Fruit fly (Drosophila melanogaster) whole organism, embryonic: ENCODE measurements around the gene Trs20.

Source experiments
- BEAF-32 ChIP-seq: fragments of 200-800 bp; sonication (Bioruptor generic); optimal IDR thresholded peaks from 3 replicates; lab custom pipeline; 2017; ENCODE audit warnings: missing biosample characterization, missing genetic modification characterization, mild to moderate bottlenecking, moderate library complexity, missing genetic modification reagents
- CG10431 ChIP-seq: fragments of 200-800 bp; sonication (Bioruptor generic); optimal IDR thresholded peaks from 3 replicates; lab custom pipeline; 2018; ENCODE audit warnings: missing biosample characterization, mild to moderate bottlenecking, missing genetic modification characterization
- CG10462 ChIP-seq: fragments of 200-800 bp; sonication (Bioruptor generic); optimal IDR thresholded peaks from 2 replicates; lab custom pipeline; 2016; ENCODE audit warnings: missing biosample characterization, missing genetic modification characterization
- CG10959 ChIP-seq: fragments of 200-800 bp; sonication (Bioruptor generic); IDR thresholded peaks from 2 replicates; pipeline ENCODE4 v1.3.6; 2022; ENCODE audit warnings: missing biosample characterization, missing genetic modification characterization
- CG12155 ChIP-seq: fragments of 200-800 bp; sonication (Bioruptor generic); optimal IDR thresholded peaks from 3 replicates; lab custom pipeline; 2016; ENCODE audit warnings: missing biosample characterization, missing genetic modification characterization
- CG12299 ChIP-seq: fragments of 200-800 bp; sonication (Bioruptor generic); optimal IDR thresholded peaks from 2 replicates; lab custom pipeline; 2018; ENCODE audit warnings: missing biosample characterization, mild to moderate bottlenecking, missing genetic modification characterization
- CG13424 ChIP-seq: fragments of 200-800 bp; sonication (Bioruptor generic); optimal IDR thresholded peaks from 2 replicates; lab custom pipeline; 2019; ENCODE audit warnings: missing biosample characterization, mild to moderate bottlenecking, missing genetic modification characterization, moderate library complexity
- CG1603 ChIP-seq: fragments of 200-800 bp; sonication (Bioruptor generic); optimal IDR thresholded peaks from 2 replicates; lab custom pipeline; 2019; ENCODE audit warnings: missing biosample characterization, mild to moderate bottlenecking, missing genetic modification characterization, moderate library complexity
- CG16863 ChIP-seq: fragments of 200-800 bp; sonication (Bioruptor generic); optimal IDR thresholded peaks from 3 replicates; lab custom pipeline; 2016; ENCODE audit warnings: missing biosample characterization, missing genetic modification characterization
- CG17912 ChIP-seq: fragments of 200-800 bp; sonication (Bioruptor generic); optimal IDR thresholded peaks from 2 replicates; lab custom pipeline; 2018; ENCODE audit warnings: missing biosample characterization, mild to moderate bottlenecking, missing genetic modification characterization
- CG18764 ChIP-seq: fragments of 200-800 bp; sonication (Bioruptor generic); optimal IDR thresholded peaks from 3 replicates; lab custom pipeline; 2016; ENCODE audit warnings: missing biosample characterization, missing genetic modification characterization
- CG2120 ChIP-seq: fragments of 200-800 bp; sonication (Bioruptor generic); optimal IDR thresholded peaks from 3 replicates; lab custom pipeline; 2016; ENCODE audit warnings: missing biosample characterization, missing genetic modification characterization
- CG31388 ChIP-seq: fragments of 200-800 bp; sonication (Bioruptor generic); optimal IDR thresholded peaks from 2 replicates; lab custom pipeline; 2016; ENCODE audit warnings: missing biosample characterization, missing genetic modification characterization
- CG3407 ChIP-seq: fragments of 200-800 bp; sonication (Bioruptor generic); optimal IDR thresholded peaks from 2 replicates; lab custom pipeline; 2018; ENCODE audit warnings: missing biosample characterization, mild to moderate bottlenecking, missing genetic modification characterization
- CG4730 ChIP-seq: fragments of 200-800 bp; sonication (Bioruptor generic); IDR thresholded peaks from 2 replicates; pipeline ENCODE4 v1.3.6; 2022; ENCODE audit warnings: missing biosample characterization, missing genetic modification characterization
- CG5245 ChIP-seq: fragments of 200-800 bp; sonication (Bioruptor generic); optimal IDR thresholded peaks from 3 replicates; lab custom pipeline; 2016; ENCODE audit warnings: missing biosample characterization, missing genetic modification characterization
- CG7987 ChIP-seq: fragments of 200-800 bp; sonication (Bioruptor generic); optimal IDR thresholded peaks from 2 replicates; lab custom pipeline; 2018; ENCODE audit warnings: missing biosample characterization, mild to moderate bottlenecking, missing genetic modification characterization, moderate library complexity
- HHEX ChIP-seq: fragments of 200-800 bp; sonication (Bioruptor generic); optimal IDR thresholded peaks from 3 replicates; lab custom pipeline; 2017; ENCODE audit warnings: missing biosample characterization, mild to moderate bottlenecking, missing genetic modification characterization, missing genetic modification reagents
- HLH3B ChIP-seq: fragments of 200-800 bp; sonication (Bioruptor generic); IDR thresholded peaks from 2 replicates; pipeline ENCODE4 v1.3.6; 2022; ENCODE audit warnings: missing biosample characterization, missing genetic modification characterization
- HLH54F ChIP-seq: fragments of 200-800 bp; sonication (Bioruptor generic); optimal IDR thresholded peaks from 3 replicates; lab custom pipeline; 2016; ENCODE audit warnings: missing biosample characterization, missing genetic modification characterization
- HLHmδ ChIP-seq: fragments of 200-800 bp; sonication (Bioruptor generic); optimal IDR thresholded peaks from 2 replicates; lab custom pipeline; 2018; ENCODE audit warnings: missing biosample characterization, mild to moderate bottlenecking, missing genetic modification characterization, moderate library complexity
- Hmx ChIP-seq: fragments of 200-800 bp; sonication (Bioruptor generic); optimal IDR thresholded peaks from 2 replicates; lab custom pipeline; 2016; ENCODE audit warnings: missing biosample characterization, missing genetic modification characterization
- Hr51 ChIP-seq, 2 experiments: fragments of 200-800 bp; sonication (Bioruptor generic); optimal IDR thresholded peaks; 2 replicates in 1 of 2; 3 replicates in 1 of 2; lab custom pipeline; 2016 to 2018; ENCODE audit warnings: missing biosample characterization in 2 of 2, missing genetic modification characterization in 2 of 2, mild to moderate bottlenecking in 1 of 2, moderate library complexity in 1 of 2
- Lpt ChIP-seq: fragments of >200 bp; optimal IDR thresholded peaks from 2 replicates; lab custom pipeline; 2018; ENCODE audit warnings: missing biosample characterization, missing genetic modification characterization
- MBD-R2 ChIP-seq: fragments of 200-800 bp; sonication (Bioruptor generic); IDR thresholded peaks from 2 replicates; pipeline ENCODE4 v1.3.6; 2022; ENCODE audit warnings: missing biosample characterization, missing genetic modification characterization
- Mad ChIP-seq: fragments of 200-800 bp; sonication (Bioruptor generic); optimal IDR thresholded peaks from 2 replicates; lab custom pipeline; 2016; ENCODE audit warnings: missing biosample characterization, missing genetic modification characterization
- Six4 ChIP-seq: fragments of 200-800 bp; sonication (Bioruptor generic); optimal IDR thresholded peaks from 2 replicates; lab custom pipeline; 2016; ENCODE audit warnings: missing biosample characterization, missing genetic modification characterization
- Xrp1 ChIP-seq: fragments of 200-800 bp; sonication (Bioruptor generic); IDR thresholded peaks from 2 replicates; pipeline ENCODE4 v1.3.6; 2022; ENCODE audit warnings: missing biosample characterization, missing genetic modification characterization
- ab ChIP-seq: fragments of 200-800 bp; sonication (Bioruptor generic); optimal IDR thresholded peaks from 2 replicates; lab custom pipeline; 2016; ENCODE audit warnings: missing biosample characterization, missing genetic modification characterization
- amos ChIP-seq: fragments of 200-800 bp; sonication (Bioruptor generic); IDR thresholded peaks from 2 replicates; pipeline ENCODE4 v1.3.6; 2022; ENCODE audit warnings: missing biosample characterization, missing genetic modification characterization; ENCODE audit not compliant: partially characterized antibody
- az2 ChIP-seq: fragments of 200-800 bp; sonication (Bioruptor generic); optimal IDR thresholded peaks from 3 replicates; lab custom pipeline; 2016; ENCODE audit warnings: missing biosample characterization, missing genetic modification characterization
- bab2 ChIP-seq: fragments of 200-800 bp; sonication (Bioruptor generic); optimal IDR thresholded peaks from 2 replicates; lab custom pipeline; 2016; ENCODE audit warnings: missing biosample characterization, missing genetic modification characterization
- ci ChIP-seq: fragments of 200-800 bp; sonication (Bioruptor generic); IDR thresholded peaks from 3 replicates; pipeline ENCODE4 v1.3.6; 2022; ENCODE audit warnings: missing biosample characterization, missing genetic modification characterization
- crc ChIP-seq: fragments of 200-800 bp; sonication (Bioruptor generic); optimal IDR thresholded peaks from 2 replicates; lab custom pipeline; 2016; ENCODE audit warnings: missing biosample characterization, missing genetic modification characterization
- dan ChIP-seq: fragments of 200-800 bp; sonication (Bioruptor generic); IDR thresholded peaks from 2 replicates; pipeline ENCODE4 v1.3.6; 2022; ENCODE audit warnings: missing biosample characterization, missing genetic modification characterization
- danr ChIP-seq: fragments of 200-800 bp; sonication (Bioruptor generic); IDR thresholded peaks from 2 replicates; pipeline ENCODE4 v1.3.6; 2022; ENCODE audit warnings: missing biosample characterization, missing genetic modification characterization
- fd3F ChIP-seq: fragments of 200-800 bp; sonication (Bioruptor generic); optimal IDR thresholded peaks from 2 replicates; lab custom pipeline; 2018; ENCODE audit warnings: missing biosample characterization, mild to moderate bottlenecking, missing genetic modification characterization, moderate library complexity
- ham ChIP-seq: fragments of 200-800 bp; sonication (Bioruptor generic); IDR thresholded peaks from 2 replicates; pipeline ENCODE4 v1.3.6; 2022; ENCODE audit warnings: missing biosample characterization, missing genetic modification characterization
- hkb ChIP-seq, 2 experiments: fragments of 200-800 bp in 1 of 2; fragments of >200 bp in 1 of 2; sonication (Bioruptor generic) in 1 of 2; IDR thresholded peaks in 1 of 2; optimal IDR thresholded peaks in 1 of 2; 2 replicates each; pipeline versions ENCODE4 v1.3.6 to Lab custom; 2017 to 2022; ENCODE audit warnings: missing biosample characterization in 1 of 2, missing genetic modification characterization in 1 of 2
- nerfin-1 ChIP-seq: fragments of 200-800 bp; sonication (Bioruptor generic); optimal IDR thresholded peaks from 3 replicates; lab custom pipeline; 2019; ENCODE audit warnings: missing biosample characterization, mild to moderate bottlenecking, missing genetic modification characterization, moderate library complexity
- nmo ChIP-seq: fragments of 200-800 bp; sonication (Bioruptor generic); optimal IDR thresholded peaks from 2 replicates; lab custom pipeline; 2018; ENCODE audit warnings: missing biosample characterization, mild to moderate bottlenecking, missing genetic modification characterization, moderate library complexity
- pros ChIP-seq: fragments of 200-800 bp; sonication (Bioruptor generic); optimal IDR thresholded peaks from 3 replicates; lab custom pipeline; 2019; ENCODE audit warnings: missing biosample characterization, mild to moderate bottlenecking, missing genetic modification characterization, moderate library complexity
- shn ChIP-seq: fragments of 200-800 bp; sonication (Bioruptor generic); optimal IDR thresholded peaks from 3 replicates; lab custom pipeline; 2016; ENCODE audit warnings: missing biosample characterization, missing genetic modification characterization
- sim ChIP-seq: fragments of 200-800 bp; sonication (Bioruptor generic); IDR thresholded peaks from 2 replicates; pipeline ENCODE4 v1.3.6; 2022; ENCODE audit warnings: missing biosample characterization, missing genetic modification characterization
- ssp ChIP-seq: fragments of 200-800 bp; sonication (Bioruptor generic); IDR thresholded peaks from 2 replicates; pipeline ENCODE4 v1.3.6; 2022; ENCODE audit warnings: missing biosample characterization, missing genetic modification characterization
- stwl ChIP-seq: fragments of 200-800 bp; sonication (Bioruptor generic); optimal IDR thresholded peaks from 3 replicates; lab custom pipeline; 2018; ENCODE audit warnings: missing biosample characterization, mild to moderate bottlenecking, missing genetic modification characterization, moderate library complexity
- trh ChIP-seq: fragments of 200-800 bp; sonication (Bioruptor generic); optimal IDR thresholded peaks from 2 replicates; lab custom pipeline; 2016; ENCODE audit warnings: missing biosample characterization, missing genetic modification characterization
- unpg ChIP-seq: fragments of 200-800 bp; sonication (Bioruptor generic); optimal IDR thresholded peaks from 3 replicates; lab custom pipeline; 2018; ENCODE audit warnings: missing biosample characterization, mild to moderate bottlenecking, missing genetic modification characterization, moderate library complexity

Gene Trs20

dm6 chr3L:16128973-16129745 is 2.3 kb downstream of the Trs20 start, which contains the start of gene SsRbeta (continued):
- TF ChIP-seq CG7987 (GFP tag; lab: Kevin White, UChicago) (peak; percentile 66), stwl (peak; percentile 61), ham (GFP tag; lab: Robert Waterston, UW) (no peak), fd3F (GFP tag; lab: Kevin White, UChicago) (peak; percentile 4), CG10959 (no peak), CG10431 (GFP tag; lab: Kevin White, UChicago) (peak; percentile 26), CG12299 (tag; lab: Kevin White, UChicago) (no peak), CG5245 (no peak), MBD-R2 (GFP tag; lab: Robert Waterston, UW) (peak; percentile 53), crc (GFP tag; lab: Kevin White, UChicago) (no peak), nmo (GFP tag; lab: Kevin White, UChicago) (peak; percentile 9), nerfin-1 (tag; lab: Kevin White, UChicago) (no peak), ssp (GFP tag; lab: Robert Waterston, UW) (no peak), HHEX (GFP tag; lab: Kevin White, UChicago) (no peak), trh (GFP tag; lab: Kevin White, UChicago) (no peak), dan (GFP tag; lab: Robert Waterston, UW) (no peak), Xrp1 (peak; percentile 56), bab2 (no peak), hkb (optimal IDR thresholded peaks at IDR 0.05; lab: Kevin White, UChicago) (no peak), hkb (GFP tag; IDR thresholded peaks at IDR 0.05; lab: Robert Waterston, UW) (peak; percentile 30), HLH3B (GFP tag; lab: Robert Waterston, UW) (peak; percentile 51)

DNA sequence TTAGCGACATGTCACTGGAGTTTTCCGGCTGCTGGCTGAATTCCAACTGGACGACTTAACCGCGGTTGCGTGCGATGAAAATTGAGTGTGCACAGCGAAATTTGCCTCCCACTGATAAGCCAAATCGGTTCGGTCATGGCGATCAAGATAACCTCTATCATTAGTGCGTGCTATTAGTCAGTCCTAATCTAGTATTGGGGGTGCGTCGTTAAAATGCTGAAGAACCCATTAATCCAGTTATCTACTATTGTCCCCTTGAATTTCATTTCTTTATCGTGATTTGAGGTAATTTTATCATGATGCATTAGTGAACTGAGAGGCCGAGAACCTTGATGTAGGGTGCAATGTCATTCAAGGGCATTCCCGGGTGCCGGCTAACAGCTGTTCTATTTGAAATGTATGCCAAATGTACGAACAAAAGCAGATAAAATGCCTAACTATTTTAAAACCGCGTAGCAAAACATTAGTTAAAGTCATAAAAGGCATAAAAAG is 2.9 kb downstream of the Trs20 start, which contains the start of gene Pgm1:
Gene Pgm1, minus strand, starts transcription at position 51 of the 492 bp plus-strand sequence.
- TF ChIP-seq CG16863 (GFP tag; lab: Kevin White, UChicago): peak; percentile 92
- TF ChIP-seq CG17912 (GFP tag; lab: Kevin White, UChicago): peak; percentile 16
- TF ChIP-seq danr (GFP tag; lab: Robert Waterston, UW): peak; percentile 40; the same call in 1 of the 2 replicates
- peak; percentile 83 for TF ChIP-seq az2 (GFP tag; lab: Kevin White, UChicago)
- TF ChIP-seq pros: peak; percentile 33
- peak; percentile 91 for TF ChIP-seq bab2
- no peak for TF ChIP-seq Lpt (GFP tag; lab: Kevin White, UChicago)
- TF ChIP-seq HLHmδ (GFP tag; lab: Kevin White, UChicago): no peak
- peak; percentile 59 for TF ChIP-seq fd3F (GFP tag; lab: Kevin White, UChicago)
- peak; percentile 68 for TF ChIP-seq CG10462 (GFP tag; lab: Kevin White, UChicago)
- TF ChIP-seq Hmx (GFP tag; lab: Kevin White, UChicago): peak; percentile 70
- TF ChIP-seq CG31388: peak; percentile 51
- peak; percentile 81 for TF ChIP-seq Six4 (GFP tag; lab: Kevin White, UChicago)
- TF ChIP-seq CG4730 (GFP tag; lab: Robert Waterston, UW): peak; percentile 44
- peak; percentile 39; the same call in 1 of the 2 replicates for TF ChIP-seq sim (GFP tag; lab: Robert Waterston, UW)
- peak; percentile 86 for TF ChIP-seq Mad (GFP tag; lab: Kevin White, UChicago)
- TF ChIP-seq CG18764 (GFP tag; lab: Kevin White, UChicago): peak; percentile 74
- no peak; the same call in 1 of the 2 replicates for TF ChIP-seq amos
- TF ChIP-seq Hr51 (GFP tag; optimal IDR thresholded peaks at IDR 0.05; lab: Kevin White, UChicago): peak in 1 of 2 experiments; percentile 84
- TF ChIP-seq shn (GFP tag; lab: Kevin White, UChicago): peak; percentile 96
- TF ChIP-seq CG3407 (GFP tag; lab: Kevin White, UChicago): peak; percentile 64
- peak; percentile 73 for TF ChIP-seq CG13424
- peak; percentile 88 for TF ChIP-seq CG12155 (GFP tag; lab: Kevin White, UChicago)
- peak; percentile 95 for TF ChIP-seq CG1603
- TF ChIP-seq HLH54F (GFP tag; lab: Kevin White, UChicago): peak; percentile 87
- no peak for TF ChIP-seq unpg (GFP tag; lab: Kevin White, UChicago)
- TF ChIP-seq ab (GFP tag; lab: Kevin White, UChicago): peak; percentile 79
- peak; percentile 93 for TF ChIP-seq CG2120
- TF ChIP-seq ci: peak; percentile 79
- no peak for TF ChIP-seq BEAF-32 (GFP tag; lab: Kevin White, UChicago)
